Fruit fly (Drosophila melanogaster): Measurements from ENCODE around the gene Tmem43.

Gene Tmem43

DNA sequence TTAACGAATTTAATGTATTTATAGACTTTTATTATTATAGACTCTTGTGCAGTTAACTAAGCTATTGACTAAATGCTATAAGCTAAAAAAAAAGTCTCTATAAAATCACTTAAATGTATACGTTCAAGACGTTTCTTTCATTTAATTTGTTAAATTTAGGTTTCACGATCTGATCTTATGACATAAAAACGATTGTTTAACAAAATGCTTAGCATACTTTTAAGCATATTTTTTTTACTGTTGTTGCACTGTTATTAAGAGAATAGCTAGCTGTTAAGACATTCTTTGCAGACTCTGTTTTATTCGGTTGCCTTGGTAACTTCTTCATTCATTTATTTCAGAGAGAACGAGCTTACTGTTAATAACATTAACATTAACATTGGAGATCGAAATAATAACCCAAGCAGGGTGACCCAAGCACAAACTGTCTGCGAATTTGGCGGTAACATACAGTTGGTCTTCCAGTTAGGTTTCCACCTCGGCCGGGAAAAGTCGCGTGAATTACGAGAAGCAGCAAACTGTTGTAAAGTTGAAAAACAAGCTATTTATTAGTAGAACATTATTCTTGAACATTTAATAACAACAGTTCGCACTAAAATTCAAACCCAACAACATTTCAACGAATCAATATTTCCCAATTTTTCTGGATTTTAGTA lies 46.2 kb downstream of the Tmem43 start, which contains the start of gene CG32365 (continued):
- TF ChIP-seq CG6813 (GFP tag; optimal IDR thresholded peaks at IDR 0.05) = no peak
- no peak for TF ChIP-seq hkb (optimal IDR thresholded peaks at IDR 0.05)
- TF ChIP-seq hkb (GFP tag; IDR thresholded peaks at IDR 0.05) = peak; percentile 36; the same call in 1 of the 2 replicates
- TF ChIP-seq CG2116 (GFP tag; optimal IDR thresholded peaks at IDR 0.05) = no peak
- no peak for TF ChIP-seq scrt (GFP tag; optimal IDR thresholded peaks at IDR 0.05)
- peak; percentile 9; the same call in 1 of the 2 replicates for TF ChIP-seq CG17328 (GFP tag; IDR thresholded peaks at IDR 0.05)
- no peak for TF ChIP-seq Aef1 (GFP tag; IDR thresholded peaks at IDR 0.05)
- TF ChIP-seq CG17829 (tag; optimal IDR thresholded peaks at IDR 0.05) = peak; percentile 27
- TF ChIP-seq CG15479 (GFP tag; optimal IDR thresholded peaks at IDR 0.05) = no peak
- no peak for TF ChIP-seq tx (GFP tag; optimal IDR thresholded peaks at IDR 0.05)
- no peak for TF ChIP-seq emc (GFP tag; optimal IDR thresholded peaks at IDR 0.05)
- TF ChIP-seq CTCF (GFP tag; optimal IDR thresholded peaks at IDR 0.05) = peak; percentile 74
- no peak; the same call in 1 of the 2 replicates for TF ChIP-seq amos (GFP tag; IDR thresholded peaks at IDR 0.05; ENCODE audit: partially characterized antibody)
- no peak for TF ChIP-seq dmrt11E (tag; optimal IDR thresholded peaks at IDR 0.05)
- TF ChIP-seq CG18262 (tag; optimal IDR thresholded peaks at IDR 0.05) = no peak
- TF ChIP-seq grau (tag; optimal IDR thresholded peaks at IDR 0.05) = peak; percentile 52
- TF ChIP-seq CG10366 (GFP tag; IDR thresholded peaks at IDR 0.05) = no peak
- TF ChIP-seq CG2199 (GFP tag; IDR thresholded peaks at IDR 0.05) = 0 out of 3 replicates have a peak, but pooled peaks have one; percentile 50
- TF ChIP-seq TFAM (GFP tag; optimal IDR thresholded peaks at IDR 0.05) = no peak
- TF ChIP-seq CG13894 (tag; optimal IDR thresholded peaks at IDR 0.05) = peak; percentile 45
- peak; percentile 12 for TF ChIP-seq CG8089 (GFP tag; optimal IDR thresholded peaks at IDR 0.05)
- no peak for TF ChIP-seq lov (optimal IDR thresholded peaks at IDR 0.05)
- TF ChIP-seq lov (GFP tag; IDR thresholded peaks at IDR 0.05) = 0 out of 3 replicates have a peak, but pooled peaks have one; percentile 3
- TF ChIP-seq CG14050 (GFP tag; IDR thresholded peaks at IDR 0.05) = no peak
- no peak for TF ChIP-seq ewg (GFP tag; optimal IDR thresholded peaks at IDR 0.05)
- TF ChIP-seq dm (GFP tag; optimal IDR thresholded peaks at IDR 0.05) = no peak
- no peak for TF ChIP-seq CG16813 (GFP tag; IDR thresholded peaks at IDR 0.05; ENCODE audit: partially characterized antibody)
- peak; percentile 64; the same call in 1 of the 2 replicates for TF ChIP-seq bbx (GFP tag; IDR thresholded peaks at IDR 0.05; ENCODE audit: partially characterized antibody)
- TF ChIP-seq dpn (GFP tag; optimal IDR thresholded peaks at IDR 0.05) = no peak
- peak; percentile 4 for TF ChIP-seq CG7839 (tag; optimal IDR thresholded peaks at IDR 0.05)
- TF ChIP-seq CG6175 (GFP tag; IDR thresholded peaks at IDR 0.05) = no peak
- TF ChIP-seq seq (GFP tag; IDR thresholded peaks at IDR 0.05) = peak; percentile 22; the same call in 1 of the 2 replicates
- no peak for TF ChIP-seq sqz (GFP tag; optimal IDR thresholded peaks at IDR 0.05)
- TF ChIP-seq CG11560 (tag; IDR thresholded peaks at IDR 0.05) = no peak
- TF ChIP-seq pb (GFP tag; optimal IDR thresholded peaks at IDR 0.05) = no peak
- TF ChIP-seq HLH54F (GFP tag; optimal IDR thresholded peaks at IDR 0.05) = no peak
- TF ChIP-seq luna (GFP tag; optimal IDR thresholded peaks at IDR 0.05) = peak; percentile 22
- TF ChIP-seq CG12659 (GFP tag; optimal IDR thresholded peaks at IDR 0.05) = peak; percentile 46
- TF ChIP-seq CG3281 (GFP tag; optimal IDR thresholded peaks at IDR 0.05) = peak; percentile 23
- TF ChIP-seq zen (tag; optimal IDR thresholded peaks at IDR 0.05) = no peak
- TF ChIP-seq PHDP (tag; optimal IDR thresholded peaks at IDR 0.05) = peak; percentile 36
- TF ChIP-seq peb (GFP tag; IDR thresholded peaks at IDR 0.05) = no peak
- no peak for TF ChIP-seq Xrp1 (GFP tag; IDR thresholded peaks at IDR 0.05)
- peak; percentile 6 for TF ChIP-seq HLHmδ (GFP tag; optimal IDR thresholded peaks at IDR 0.05)
- no peak for TF ChIP-seq trh (GFP tag; optimal IDR thresholded peaks at IDR 0.05)
- no peak for TF ChIP-seq Xbp1 (GFP tag; optimal IDR thresholded peaks at IDR 0.05)
- no peak for TF ChIP-seq insv (GFP tag; optimal IDR thresholded peaks at IDR 0.05)
- TF ChIP-seq wek (GFP tag; optimal IDR thresholded peaks at IDR 0.05) = no peak
- TF ChIP-seq NFAT (GFP tag; IDR thresholded peaks at IDR 0.05) = no peak
- no peak for TF ChIP-seq CG16863 (GFP tag; optimal IDR thresholded peaks at IDR 0.05)
- TF ChIP-seq dati (GFP tag; IDR thresholded peaks at IDR 0.05) = no peak
